Fruit fly (Drosophila melanogaster) whole organism, adult: ENCODE data around the gene Cfp1.

Experiments
- CG12768 ChIP-seq: fragments of 200-800 bp; sonication (Bioruptor generic); optimal IDR thresholded peaks from 2 replicates; lab custom pipeline; 2017; ENCODE audit warnings: missing biosample characterization, missing genetic modification characterization, mild to moderate bottlenecking, moderate library complexity, missing genetic modification reagents
- CG14711 ChIP-seq: fragments of 200-800 bp; sonication (Bioruptor generic); optimal IDR thresholded peaks from 2 replicates; lab custom pipeline; 2018; ENCODE audit warnings: missing biosample characterization, mild to moderate bottlenecking, missing genetic modification characterization, moderate library complexity
- Hr96 ChIP-seq: fragments of 200-800 bp; sonication (Bioruptor generic); optimal IDR thresholded peaks from 2 replicates; lab custom pipeline; 2016; ENCODE audit warnings: missing biosample characterization, missing genetic modification characterization
- bab1 ChIP-seq: fragments of 200-800 bp; sonication (Bioruptor generic); optimal IDR thresholded peaks from 3 replicates; lab custom pipeline; 2019; ENCODE audit warnings: missing biosample characterization, mild to moderate bottlenecking, missing genetic modification characterization, moderate library complexity
- cic ChIP-seq: fragments of 200-800 bp; sonication (Bioruptor generic); optimal IDR thresholded peaks from 2 replicates; lab custom pipeline; 2017; ENCODE audit warnings: missing biosample characterization, mild to moderate bottlenecking, missing genetic modification characterization, moderate library complexity
- kay ChIP-seq: fragments of 200-800 bp; sonication (Bioruptor generic); peaks from one replicate; lab custom pipeline; 2016; ENCODE audit warnings: missing biosample characterization, missing genetic modification characterization, borderline replicate concordance
- ovo ChIP-seq: fragments of 200-800 bp; sonication (Bioruptor generic); optimal IDR thresholded peaks from 2 replicates; lab custom pipeline; 2016; ENCODE audit warnings: missing biosample characterization, missing genetic modification characterization
- tj ChIP-seq: fragments of 200-800 bp; sonication (Bioruptor generic); optimal IDR thresholded peaks from 3 replicates; lab custom pipeline; 2017; ENCODE audit warnings: missing biosample characterization, mild to moderate bottlenecking, missing genetic modification characterization, moderate library complexity
- toe ChIP-seq: fragments of 200-800 bp; sonication (Bioruptor generic); optimal IDR thresholded peaks from 2 replicates; lab custom pipeline; 2016; ENCODE audit warnings: missing biosample characterization, missing genetic modification characterization

- TF ChIP-seq bab1 (peak; percentile 65), Hr96 (no peak), tj (no peak), CG12768 (no peak), ovo (GFP tag; lab: Kevin White, UChicago) (no peak), toe (no peak), CG14711 (tag; lab: Kevin White, UChicago) (peak; percentile 31), cic (no peak), kay (GFP tag; lab: Kevin White, UChicago) (no peak)
Measured at dm6 chrX:9232199-9232598, 40.6 kb downstream of the Cfp1 start, which contains the start of gene CG12121.
